Fruit fly (Drosophila melanogaster) whole organism: ENCODE results near the gene hh.

Source experiments
- CG8478 ChIP-seq: fragments of >200 bp; optimal IDR thresholded peaks from 2 replicates; lab custom pipeline; 2018; ENCODE audit warnings: inconsistent platforms
- Dll ChIP-seq: fragments of >200 bp; optimal IDR thresholded peaks from 2 replicates; lab custom pipeline; 2017
- EcR ChIP-seq, 2 experiments: fragments of >200 bp; optimal IDR thresholded peaks; 2 replicates each; lab custom pipeline; 2017; ENCODE audit warnings: missing biosample characterization in 2 of 2, missing genetic modification characterization in 2 of 2, missing genetic modification reagents in 2 of 2
- pan ChIP-seq: fragments of >200 bp; optimal IDR thresholded peaks from 2 replicates; lab custom pipeline; 2017
- psq ChIP-seq: fragments of >200 bp; optimal IDR thresholded peaks from 2 replicates; lab custom pipeline; 2017
- usp ChIP-seq: fragments of >200 bp; optimal IDR thresholded peaks from 2 replicates; lab custom pipeline; 2017; ENCODE audit warnings: missing biosample characterization, missing genetic modification characterization, mixed read lengths

Gene hh

DNA sequence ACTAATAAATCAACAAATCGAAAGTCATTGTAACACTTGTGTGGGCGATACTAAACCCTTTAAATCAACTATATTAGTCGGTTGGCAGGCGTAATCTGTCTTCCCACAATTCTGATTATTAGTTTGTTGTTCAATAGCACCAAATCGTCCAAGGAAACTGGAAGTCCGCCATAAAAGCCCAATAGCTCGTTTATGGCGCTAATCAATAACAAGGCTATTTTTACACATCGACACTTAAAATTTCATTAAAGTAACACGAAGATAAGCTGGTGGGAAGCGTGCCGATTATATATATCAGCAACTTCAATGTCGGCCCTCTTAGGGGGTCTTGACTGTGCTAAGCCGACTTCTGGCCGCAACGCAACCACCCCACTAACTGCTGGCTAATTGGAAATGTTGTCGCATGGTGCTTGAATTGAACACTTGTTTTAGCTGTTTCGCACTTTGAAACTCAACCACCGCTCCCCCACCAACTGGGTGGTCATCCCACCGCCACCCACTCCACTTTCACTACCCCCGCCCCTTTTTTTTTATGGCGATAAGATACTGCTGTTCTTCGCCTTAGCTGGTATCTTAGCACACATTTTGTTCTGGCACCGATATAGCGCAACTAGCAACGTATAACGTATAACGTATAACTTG is 2.6 kb downstream of the hh start:
- TF ChIP-seq psq (lab: Kevin White, UChicago) (no peak), CG8478 (no peak), usp (GFP tag; lab: Kevin White, UChicago) (no peak), Dll (lab: Kevin White, UChicago) (no peak), pan (lab: Kevin White, UChicago) (no peak), EcR (GFP tag; optimal IDR thresholded peaks at IDR 0.05; lab: Kevin White, UChicago) (no peak)

DNA sequence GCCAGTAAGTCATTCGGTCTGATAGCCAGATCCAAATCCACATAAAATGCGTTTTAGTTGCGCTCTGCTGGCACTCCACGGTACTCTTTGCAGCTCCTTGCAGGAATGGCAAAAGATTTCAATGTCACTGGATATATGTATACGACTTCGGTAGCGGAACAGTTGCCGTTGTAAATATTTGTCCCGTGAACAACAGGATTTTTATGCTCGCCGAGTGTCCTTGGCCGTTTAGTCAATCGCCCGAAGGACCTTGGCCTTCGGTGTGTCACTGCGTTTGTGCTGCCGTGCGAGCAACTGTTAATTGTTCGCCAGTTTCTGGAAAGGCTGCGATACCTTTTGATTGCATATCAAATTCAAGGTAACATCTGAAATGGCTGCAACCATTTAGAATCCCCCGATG is 3.3 kb downstream of the hh start:
- no peak for TF ChIP-seq usp (GFP tag; lab: Kevin White, UChicago)

DNA sequence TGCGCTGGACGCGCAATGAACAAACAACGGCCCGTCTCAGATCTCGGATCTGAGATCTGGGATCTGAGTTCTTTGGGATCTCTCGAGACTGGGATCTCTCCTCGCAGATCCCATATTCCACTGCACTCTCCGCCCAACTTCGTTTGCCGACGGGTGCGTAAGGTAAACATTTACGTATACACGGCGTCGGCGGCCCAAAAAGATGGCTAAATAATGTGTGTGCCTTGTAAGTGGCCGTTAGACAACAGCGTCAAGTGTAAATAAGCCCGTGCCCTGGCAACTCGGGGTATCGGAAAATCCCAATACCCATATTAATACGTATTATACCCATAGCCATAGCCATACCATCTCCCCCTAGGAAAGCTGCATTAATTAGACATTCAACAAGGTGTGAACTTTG is 7.0 kb downstream of the hh start:
- TF ChIP-seq Dll (lab: Kevin White, UChicago) (no peak), usp (GFP tag; lab: Kevin White, UChicago) (no peak), pan (lab: Kevin White, UChicago) (no peak), EcR (GFP tag; optimal IDR thresholded peaks at IDR 0.05; lab: Kevin White, UChicago) (no peak), psq (lab: Kevin White, UChicago) (no peak), CG8478 (no peak)

dm6 chr3R:23133301-23133828 is 8.3 kb downstream of the hh start:
- TF ChIP-seq pan (lab: Kevin White, UChicago) (no peak), CG8478 (no peak), psq (lab: Kevin White, UChicago) (no peak), Dll (lab: Kevin White, UChicago) (no peak), EcR (GFP tag; optimal IDR thresholded peaks at IDR 0.05; lab: Kevin White, UChicago) (no peak), usp (GFP tag; lab: Kevin White, UChicago) (no peak)

dm6 chr3R:23132299-23132698 is 9.4 kb downstream of the hh start:
- no peak for TF ChIP-seq pan (lab: Kevin White, UChicago)
- no peak for TF ChIP-seq psq (lab: Kevin White, UChicago)
- TF ChIP-seq CG8478: no peak
- no peak for TF ChIP-seq usp (GFP tag; lab: Kevin White, UChicago)

- TF ChIP-seq EcR (GFP tag; optimal IDR thresholded peaks at IDR 0.05; lab: Kevin White, UChicago) (no peak), psq (lab: Kevin White, UChicago) (no peak), pan (lab: Kevin White, UChicago) (no peak)
These were observed 10.3 kb downstream of the hh start for dm6 chr3R:23131341-23131884.

dm6 chr3R:23130884-23131283 is 10.8 kb downstream of the hh start:
- TF ChIP-seq Dll (lab: Kevin White, UChicago): no peak
- TF ChIP-seq pan (lab: Kevin White, UChicago): no peak
- no peak for TF ChIP-seq EcR (GFP tag; optimal IDR thresholded peaks at IDR 0.05; lab: Kevin White, UChicago)
- no peak for TF ChIP-seq usp (GFP tag; lab: Kevin White, UChicago)
- TF ChIP-seq CG8478: no peak
- no peak for TF ChIP-seq psq (lab: Kevin White, UChicago)

DNA sequence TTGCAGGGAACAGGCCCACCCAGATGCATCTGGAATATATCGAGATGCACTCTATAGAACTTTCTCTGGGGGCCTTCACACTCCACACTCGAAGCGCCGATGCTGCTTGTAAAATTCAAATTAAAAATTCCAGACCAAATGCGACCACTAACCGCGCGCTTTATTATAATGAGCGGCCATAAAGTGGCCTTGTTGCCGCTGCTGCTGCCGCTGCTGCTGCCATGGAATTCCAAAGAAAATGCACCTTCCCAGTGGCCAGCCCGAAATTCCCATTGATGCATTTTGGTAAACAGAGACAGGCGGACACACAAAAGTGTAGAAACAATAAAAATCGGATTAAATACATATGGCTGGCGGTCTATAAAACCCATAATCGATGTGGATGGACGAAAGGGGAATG is 11.5 kb downstream of the hh start:
- TF ChIP-seq psq (lab: Kevin White, UChicago) (no peak), Dll (lab: Kevin White, UChicago) (no peak), pan (lab: Kevin White, UChicago) (no peak), CG8478 (no peak), usp (GFP tag; lab: Kevin White, UChicago) (no peak), EcR (GFP tag; optimal IDR thresholded peaks at IDR 0.05; lab: Kevin White, UChicago) (no peak)

- TF ChIP-seq psq (lab: Kevin White, UChicago): no peak
- TF ChIP-seq usp (GFP tag; lab: Kevin White, UChicago): no peak
- TF ChIP-seq EcR (GFP tag; optimal IDR thresholded peaks at IDR 0.05; lab: Kevin White, UChicago): no peak
- TF ChIP-seq CG8478: no peak
- no peak for TF ChIP-seq pan (lab: Kevin White, UChicago)
- no peak for TF ChIP-seq Dll (lab: Kevin White, UChicago)
These were observed 12.1 kb downstream of the hh start for dm6 chr3R:23129617-23130016.

- TF ChIP-seq Dll (lab: Kevin White, UChicago) (no peak), usp (GFP tag; lab: Kevin White, UChicago) (no peak), EcR (GFP tag; optimal IDR thresholded peaks at IDR 0.05; lab: Kevin White, UChicago) (no peak), pan (lab: Kevin White, UChicago) (no peak), psq (lab: Kevin White, UChicago) (no peak), CG8478 (no peak)
These were observed 13.9 kb downstream of the hh start, which contains the start of gene CG31457 for dm6 chr3R:23127796-23128195. TSS of gene CG31457 (minus strand) at chr3R:23127981.

- TF ChIP-seq psq (lab: Kevin White, UChicago) (no peak), Dll (lab: Kevin White, UChicago) (no peak), CG8478 (no peak), usp (GFP tag; lab: Kevin White, UChicago) (no peak), EcR (GFP tag; optimal IDR thresholded peaks at IDR 0.05; lab: Kevin White, UChicago) (no peak), pan (lab: Kevin White, UChicago) (no peak)
These were observed 15.3 kb downstream of the hh start, which contains the start of gene CG31365 for dm6 chr3R:23126241-23127022. TSS of gene CG31365 (minus strand) at chr3R:23126422.
